In genomic region chrII:6825732-6826131, ce11 we compare ENCODE assay signal across 4 worm cellular contexts.
TF ChIP-seq lines count a peak whose summit lies in the region.

No protein-coding gene starts in this region.

TF ChIP-seq in whole organism, L2 larva, 48 proteins besides CTCF, POLR2A, EP300 and RAD21 (continues in another document):
- TF ChIP-seq gmeb-1 (tag; optimal IDR thresholded peaks at IDR 0.05; lab: Kevin White, UChicago), result no peak
- no peak for TF ChIP-seq fos-1 (tag; optimal IDR thresholded peaks at IDR 0.05; lab: Kevin White, UChicago)
- no peak for TF ChIP-seq snpc-4 (tag; optimal IDR thresholded peaks at IDR 0.05; lab: Kevin White, UChicago)
- peak; percentile 83 for TF ChIP-seq sem-4 (tag; optimal IDR thresholded peaks at IDR 0.05; lab: Kevin White, UChicago)
- TF ChIP-seq mdl-1 (tag; optimal IDR thresholded peaks at IDR 0.05; lab: Kevin White, UChicago), result peak; percentile 21 to 24
- TF ChIP-seq nhr-21 (tag; optimal IDR thresholded peaks at IDR 0.05; lab: Kevin White, UChicago), result peak; percentile 74
- no peak for TF ChIP-seq elt-1 (tag; optimal IDR thresholded peaks at IDR 0.05; lab: Kevin White, UChicago)
- TF ChIP-seq mbf-1 (tag; optimal IDR thresholded peaks at IDR 0.05; lab: Kevin White, UChicago), result no peak
- TF ChIP-seq C34F6.9 (tag; optimal IDR thresholded peaks at IDR 0.05; lab: Kevin White, UChicago), result no peak
- peak; percentile 90 for TF ChIP-seq blmp-1 (tag; optimal IDR thresholded peaks at IDR 0.05; lab: Kevin White, UChicago; ENCODE audit: insufficient read depth)
- TF ChIP-seq sma-9 (GFP tag; optimal IDR thresholded peaks at IDR 0.05; lab: Kevin White, UChicago), result peak; percentile 82
- TF ChIP-seq sma-9 (tag; optimal IDR thresholded peaks at IDR 0.05; lab: Kevin White, UChicago), result no peak
- no peak for TF ChIP-seq dmd-4 (tag; optimal IDR thresholded peaks at IDR 0.05; lab: Kevin White, UChicago)
- TF ChIP-seq ztf-4 (tag; optimal IDR thresholded peaks at IDR 0.05; lab: Kevin White, UChicago), result no peak
- TF ChIP-seq nhr-25 (tag; optimal IDR thresholded peaks at IDR 0.05; lab: Kevin White, UChicago), result peak; percentile 54
- TF ChIP-seq mab-5 (tag; optimal IDR thresholded peaks at IDR 0.05; lab: Kevin White, UChicago), result peak; percentile 91
- no peak for TF ChIP-seq zag-1 (tag; optimal IDR thresholded peaks at IDR 0.05; lab: Kevin White, UChicago)
- no peak for TF ChIP-seq Y55F3AM.14 (GFP tag; optimal IDR thresholded peaks at IDR 0.05; lab: Kevin White, UChicago)
- TF ChIP-seq peb-1 (tag; optimal IDR thresholded peaks at IDR 0.05; lab: Kevin White, UChicago), result no peak
- TF ChIP-seq ztf-11 (tag; optimal IDR thresholded peaks at IDR 0.05; lab: Kevin White, UChicago), result no peak
- TF ChIP-seq ZK546.5 (tag; optimal IDR thresholded peaks at IDR 0.05; lab: Kevin White, UChicago), result no peak
- TF ChIP-seq unc-39 (tag; optimal IDR thresholded peaks at IDR 0.05; lab: Kevin White, UChicago), result no peak
- no peak for TF ChIP-seq nhr-237 (tag; optimal IDR thresholded peaks at IDR 0.05; lab: Kevin White, UChicago)
- TF ChIP-seq nhr-23 (tag; optimal IDR thresholded peaks at IDR 0.05; lab: Kevin White, UChicago), result no peak

TF ChIP-seq in whole organism, L4 larva, 104 proteins besides CTCF, POLR2A, EP300 and RAD21:
- TF ChIP-seq madf-5 (GFP tag; IDR thresholded peaks at IDR 0.05; lab: Robert Waterston, UW) (no peak), mdl-1 (tag; optimal IDR thresholded peaks at IDR 0.05; lab: Kevin White, UChicago) (peak in 1 of 2 experiments; percentile 34), lin-1 (GFP tag; IDR thresholded peaks at IDR 0.05; lab: Robert Waterston, UW) (0 out of 2 replicates have a peak, but pooled peaks have one; percentile 27), aha-1 (tag; lab: Kevin White, UChicago) (peak; percentile 72), lsy-2 (tag; optimal IDR thresholded peaks at IDR 0.05; lab: Kevin White, UChicago) (peak in 1 of 2 experiments; percentile 27), mep-1 (tag; optimal IDR thresholded peaks at IDR 0.05; lab: Kevin White, UChicago) (peak; percentile 4), dmd-6 (GFP tag; IDR thresholded peaks at IDR 0.05; lab: Robert Waterston, UW) (peak; percentile 49), tra-1 (GFP tag; IDR thresholded peaks at IDR 0.05; lab: Robert Waterston, UW) (0 out of 2 replicates have a peak, but pooled peaks have one; percentile 65), ceh-20 (GFP tag; IDR thresholded peaks at IDR 0.05; lab: Robert Waterston, UW) (peak; percentile 54; the same call in 1 of the 2 replicates), hlh-11 (tag; optimal IDR thresholded peaks at IDR 0.05; lab: Kevin White, UChicago) (peak; percentile 54), T26A8.4 (GFP tag; IDR thresholded peaks at IDR 0.05; lab: Robert Waterston, UW) (no peak), nhr-76 (tag; optimal IDR thresholded peaks at IDR 0.05; lab: Kevin White, UChicago) (no peak), lin-15B (tag; optimal IDR thresholded peaks at IDR 0.05; lab: Kevin White, UChicago) (no peak), unc-62 (GFP tag; optimal IDR thresholded peaks at IDR 0.05 in 1 of 2; lab: Kevin White, UChicago) (peak in 1 of 2 experiments; percentile 97), unc-62 (tag; optimal IDR thresholded peaks at IDR 0.05; lab: Kevin White, UChicago) (no peak), mxl-3 (GFP tag; optimal IDR thresholded peaks at IDR 0.05; lab: Kevin White, UChicago) (no peak), nhr-28 (tag; optimal IDR thresholded peaks at IDR 0.05; lab: Kevin White, UChicago) (peak; percentile 65)

TF ChIP-seq in whole organism, late embryonic, 69 proteins besides CTCF, POLR2A, EP300 and RAD21:
- TF ChIP-seq ceh-14 (tag; optimal IDR thresholded peaks at IDR 0.05; lab: Kevin White, UChicago), result peak; percentile 14
- TF ChIP-seq ceh-45 (GFP tag; IDR thresholded peaks at IDR 0.05; lab: Robert Waterston, UW), result no peak
- peak; percentile 88 for TF ChIP-seq unc-55 (GFP tag; optimal IDR thresholded peaks at IDR 0.05; lab: Kevin White, UChicago)
- no peak for TF ChIP-seq K02D7.2 (tag; optimal IDR thresholded peaks at IDR 0.05; lab: Kevin White, UChicago)
- peak; percentile 51 for TF ChIP-seq nfya-1 (tag; optimal IDR thresholded peaks at IDR 0.05; lab: Kevin White, UChicago)
- TF ChIP-seq tbx-2 (tag; optimal IDR thresholded peaks at IDR 0.05; lab: Kevin White, UChicago), result peak; percentile 10
- TF ChIP-seq T23F11.4 (GFP tag; optimal IDR thresholded peaks at IDR 0.05; lab: Kevin White, UChicago), result no peak
- TF ChIP-seq unc-42 (tag; optimal IDR thresholded peaks at IDR 0.05; lab: Kevin White, UChicago), result peak; percentile 82
- TF ChIP-seq F13H6.1 (tag; optimal IDR thresholded peaks at IDR 0.05; lab: Kevin White, UChicago), result peak; percentile 39
- TF ChIP-seq ttx-3 (tag; optimal IDR thresholded peaks at IDR 0.05; lab: Kevin White, UChicago), result no peak
- peak; percentile 41 for TF ChIP-seq ref-2 (tag; optimal IDR thresholded peaks at IDR 0.05; lab: Kevin White, UChicago)
- TF ChIP-seq rnt-1 (tag; optimal IDR thresholded peaks at IDR 0.05; lab: Kevin White, UChicago), result peak; percentile 72
- TF ChIP-seq odd-2 (tag; optimal IDR thresholded peaks at IDR 0.05; lab: Kevin White, UChicago), result no peak

TF ChIP-seq in whole organism, mixed stage, embryonic, 35 proteins besides CTCF, POLR2A, EP300 and RAD21:
- TF ChIP-seq ztf-11 (tag; optimal IDR thresholded peaks at IDR 0.05; lab: Kevin White, UChicago) (no peak), hlh-1 (tag; optimal IDR thresholded peaks at IDR 0.05; lab: Kevin White, UChicago) (peak; percentile 62), lsy-2 (tag; optimal IDR thresholded peaks at IDR 0.05; lab: Kevin White, UChicago) (no peak), flh-1 (GFP tag; optimal IDR thresholded peaks at IDR 0.05; lab: Kevin White, UChicago) (no peak), unc-62 (GFP tag; optimal IDR thresholded peaks at IDR 0.05; lab: Kevin White, UChicago) (peak; percentile 96), mls-2 (tag; optimal IDR thresholded peaks at IDR 0.05; lab: Kevin White, UChicago) (peak; percentile 20), blmp-1 (tag; optimal IDR thresholded peaks at IDR 0.05; lab: Kevin White, UChicago) (no peak), mep-1 (tag; optimal IDR thresholded peaks at IDR 0.05; lab: Kevin White, UChicago) (no peak), elt-3 (tag; optimal IDR thresholded peaks at IDR 0.05; lab: Kevin White, UChicago) (no peak), zip-8 (tag; optimal IDR thresholded peaks at IDR 0.05; lab: Kevin White, UChicago) (no peak), nhr-76 (tag; optimal IDR thresholded peaks at IDR 0.05; lab: Kevin White, UChicago) (no peak), drap-1 (GFP tag; optimal IDR thresholded peaks at IDR 0.05; lab: Kevin White, UChicago) (no peak), pha-4 (tag; optimal IDR thresholded peaks at IDR 0.05; lab: Kevin White, UChicago) (no peak), nhr-12 (tag; optimal IDR thresholded peaks at IDR 0.05; lab: Kevin White, UChicago) (no peak), unc-120 (tag; optimal IDR thresholded peaks at IDR 0.05; lab: Kevin White, UChicago; ENCODE audit: poor library complexity, severe bottlenecking) (peak; percentile 77), bed-3 (GFP tag; optimal IDR thresholded peaks at IDR 0.05; lab: Kevin White, UChicago) (no peak), sem-2 (GFP tag; optimal IDR thresholded peaks at IDR 0.05; lab: Kevin White, UChicago) (no peak), lin-13 (tag; optimal IDR thresholded peaks at IDR 0.05; lab: Kevin White, UChicago) (no peak), unc-39 (tag; optimal IDR thresholded peaks at IDR 0.05; lab: Kevin White, UChicago) (no peak), nhr-28 (tag; optimal IDR thresholded peaks at IDR 0.05; lab: Kevin White, UChicago) (no peak), ceh-43 (GFP tag; optimal IDR thresholded peaks at IDR 0.05; lab: Kevin White, UChicago) (no peak), snpc-4 (tag; optimal IDR thresholded peaks at IDR 0.05; lab: Kevin White, UChicago) (no peak), lin-32 (GFP tag; optimal IDR thresholded peaks at IDR 0.05; lab: Kevin White, UChicago) (no peak), cnd-1 (tag; optimal IDR thresholded peaks at IDR 0.05; lab: Kevin White, UChicago) (no peak), nhr-2 (tag; optimal IDR thresholded peaks at IDR 0.05; lab: Kevin White, UChicago) (no peak), nhr-237 (tag; optimal IDR thresholded peaks at IDR 0.05; lab: Kevin White, UChicago) (no peak), ham-2 (GFP tag; optimal IDR thresholded peaks at IDR 0.05; lab: Kevin White, UChicago) (peak; percentile 90), M03D4.4 (tag; optimal IDR thresholded peaks at IDR 0.05; lab: Kevin White, UChicago) (peak; percentile 21), ceh-83 (GFP tag; optimal IDR thresholded peaks at IDR 0.05; lab: Kevin White, UChicago) (no peak), tbx-8 (GFP tag; optimal IDR thresholded peaks at IDR 0.05; lab: Kevin White, UChicago) (no peak), sptf-1 (tag; optimal IDR thresholded peaks at IDR 0.05; lab: Kevin White, UChicago) (no peak), mab-5 (tag; optimal IDR thresholded peaks at IDR 0.05; lab: Kevin White, UChicago) (peak; percentile 84), ceh-39 (tag; optimal IDR thresholded peaks at IDR 0.05; lab: Kevin White, UChicago) (no peak), ces-1 (GFP tag; optimal IDR thresholded peaks at IDR 0.05; lab: Kevin White, UChicago) (peak; percentile 90), elt-1 (tag; optimal IDR thresholded peaks at IDR 0.05; lab: Kevin White, UChicago; ENCODE audit: borderline replicate concordance, insufficient read depth) (no peak)
